Worm (Caenorhabditis elegans) whole organism, L4/young adult: Measurements from ENCODE around the gene B0507.1.

Experiments used
- W03F9.2 ChIP-seq: fragments of 150-350 bp; optimal IDR thresholded peaks from 2 replicates; lab custom pipeline; 2014; ENCODE audit warnings: missing biosample characterization, missing genetic modification characterization
- dao-5 ChIP-seq: sonication (generic microtip); optimal IDR thresholded peaks from 2 replicates; lab custom pipeline; 2016; ENCODE audit warnings: missing genotype, missing genetic modification characterization, moderate library complexity, missing compliant biosample characterization
- him-1 ChIP-seq: sonication (generic microtip); optimal IDR thresholded peaks from 2 replicates; lab custom pipeline; 2016; ENCODE audit warnings: missing genotype, missing genetic modification reagents, missing genetic modification characterization, missing compliant biosample characterization

ce11 chrV:8795499-8795898 lies 19.1 kb downstream of the B0507.1 start:
- TF ChIP-seq him-1: no peak
- no peak for TF ChIP-seq dao-5 (tag; lab: Kevin White, UChicago)
- no peak for TF ChIP-seq W03F9.2 (tag; lab: Kevin White, UChicago)
